Fruit fly (Drosophila melanogaster) whole organism, prepupa: ENCODE results near the gene Nubp1.

ENCODE experiments used
- Blimp-1 ChIP-seq: fragments of 200-800 bp; sonication (Bioruptor generic); optimal IDR thresholded peaks from 3 replicates; lab custom pipeline; 2017; ENCODE audit warnings: missing biosample characterization, missing genetic modification characterization, mild to moderate bottlenecking, moderate library complexity, missing genetic modification reagents
- CG11902 ChIP-seq: fragments of 200-800 bp; sonication (Bioruptor generic); optimal IDR thresholded peaks from 3 replicates; lab custom pipeline; 2016; ENCODE audit warnings: missing biosample characterization, missing genetic modification characterization
- CG3032 ChIP-seq: fragments of 200-800 bp; optimal IDR thresholded peaks from 2 replicates; lab custom pipeline; 2019; ENCODE audit warnings: missing biosample characterization, mild to moderate bottlenecking, missing genetic modification characterization, moderate library complexity
- CG31627 ChIP-seq: fragments of 200-800 bp; sonication (Bioruptor generic); optimal IDR thresholded peaks from 3 replicates; lab custom pipeline; 2016; ENCODE audit warnings: missing biosample characterization, missing genetic modification characterization
- CG3919 ChIP-seq: fragments of 200-800 bp; sonication (Bioruptor generic); optimal IDR thresholded peaks from 3 replicates; lab custom pipeline; 2016; ENCODE audit warnings: missing biosample characterization, missing genetic modification characterization
- CG4318 ChIP-seq: fragments of 200-800 bp; sonication (Bioruptor generic); optimal IDR thresholded peaks from 3 replicates; lab custom pipeline; 2017; ENCODE audit warnings: missing biosample characterization, mild to moderate bottlenecking, missing genetic modification characterization
- CG6163 ChIP-seq: fragments of 200-800 bp; sonication (Bioruptor generic); IDR thresholded peaks from 3 replicates; pipeline ENCODE4 v1.3.6; 2022; ENCODE audit warnings: missing biosample characterization, missing genetic modification characterization
- CG6792 ChIP-seq: fragments of 200-800 bp; sonication (Bioruptor generic); optimal IDR thresholded peaks from 3 replicates; lab custom pipeline; 2016; ENCODE audit warnings: missing biosample characterization, missing genetic modification characterization
- CG6808 ChIP-seq: fragments of 200-800 bp; sonication (Bioruptor generic); optimal IDR thresholded peaks from 3 replicates; lab custom pipeline; 2017; ENCODE audit warnings: missing biosample characterization, missing genetic modification characterization, mild to moderate bottlenecking, moderate library complexity, missing genetic modification reagents
- CG6854 ChIP-seq: fragments of 200-800 bp; sonication (Bioruptor generic); optimal IDR thresholded peaks from 2 replicates; lab custom pipeline; 2017; ENCODE audit warnings: missing biosample characterization, mild to moderate bottlenecking, missing genetic modification characterization
- CG8632 ChIP-seq: fragments of 200-800 bp; sonication (Bioruptor generic); optimal IDR thresholded peaks from 3 replicates; lab custom pipeline; 2016; ENCODE audit warnings: missing biosample characterization, missing genetic modification characterization
- CG9139 ChIP-seq: fragments of 200-800 bp; sonication (Bioruptor generic); optimal IDR thresholded peaks from 3 replicates; lab custom pipeline; 2017; ENCODE audit warnings: missing biosample characterization, mild to moderate bottlenecking, missing genetic modification characterization
- Eip75B ChIP-seq: fragments of 200-800 bp; sonication (Bioruptor generic); optimal IDR thresholded peaks from 3 replicates; lab custom pipeline; 2016; ENCODE audit warnings: missing biosample characterization, missing genetic modification characterization
- Eip78C ChIP-seq: fragments of 200-800 bp; sonication (Bioruptor generic); peaks from one replicate; lab custom pipeline; 2016; ENCODE audit warnings: missing biosample characterization, missing genetic modification characterization
- Eip93F ChIP-seq: fragments of 200-800 bp; sonication (Bioruptor generic); optimal IDR thresholded peaks from 2 replicates; lab custom pipeline; 2016; ENCODE audit warnings: missing biosample characterization, mild to moderate bottlenecking, missing genetic modification characterization
- Ets21C ChIP-seq: fragments of 200-800 bp; sonication (Bioruptor generic); optimal IDR thresholded peaks from 3 replicates; lab custom pipeline; 2016; ENCODE audit warnings: missing biosample characterization, missing genetic modification characterization
- Ets96B ChIP-seq: fragments of 200-800 bp; optimal IDR thresholded peaks from 2 replicates; lab custom pipeline; 2019; ENCODE audit warnings: missing biosample characterization, mild to moderate bottlenecking, missing genetic modification characterization, moderate library complexity
- Gug ChIP-seq: fragments of 200-800 bp; sonication (Bioruptor generic); IDR thresholded peaks from 2 replicates; pipeline ENCODE4 v1.3.6; 2022; ENCODE audit warnings: missing biosample characterization, missing genetic modification characterization
- Hr38 ChIP-seq: sonication (Bioruptor generic); optimal IDR thresholded peaks from 2 replicates; lab custom pipeline; 2016; ENCODE audit warnings: missing biosample characterization, missing genetic modification characterization
- Hr4 ChIP-seq: fragments of 200-800 bp; sonication (Bioruptor generic); optimal IDR thresholded peaks from 3 replicates; lab custom pipeline; 2016; ENCODE audit warnings: missing biosample characterization, missing genetic modification characterization
- Met ChIP-seq: fragments of 200-800 bp; sonication (Bioruptor generic); optimal IDR thresholded peaks from 3 replicates; lab custom pipeline; 2016; ENCODE audit warnings: missing biosample characterization, missing genetic modification characterization
- Smox ChIP-seq: fragments of 200-800 bp; sonication (Bioruptor generic); optimal IDR thresholded peaks from 3 replicates; lab custom pipeline; 2016; ENCODE audit warnings: missing biosample characterization, missing genetic modification characterization
- Sox14 ChIP-seq: fragments of 200-800 bp; sonication (Bioruptor generic); optimal IDR thresholded peaks from 3 replicates; lab custom pipeline; 2016; ENCODE audit warnings: missing biosample characterization, missing genetic modification characterization
- Sox15 ChIP-seq: fragments of 200-800 bp; sonication (Bioruptor generic); optimal IDR thresholded peaks from 3 replicates; lab custom pipeline; 2016; ENCODE audit warnings: missing biosample characterization, missing genetic modification characterization
- acj6 ChIP-seq: fragments of 200-800 bp; sonication (Bioruptor generic); optimal IDR thresholded peaks from 3 replicates; lab custom pipeline; 2016; ENCODE audit warnings: missing biosample characterization, missing genetic modification characterization
- cyc ChIP-seq: fragments of 200-800 bp; sonication (Bioruptor generic); optimal IDR thresholded peaks from 3 replicates; lab custom pipeline; 2016; ENCODE audit warnings: missing biosample characterization, missing genetic modification characterization
- dac ChIP-seq: fragments of 200-800 bp; sonication (Bioruptor generic); optimal IDR thresholded peaks from 2 replicates; lab custom pipeline; 2017; ENCODE audit warnings: missing biosample characterization, mild to moderate bottlenecking, missing genetic modification characterization
- dsx ChIP-seq: fragments of 200-800 bp; optimal IDR thresholded peaks from 3 replicates; lab custom pipeline; 2019; ENCODE audit warnings: missing biosample characterization, mild to moderate bottlenecking, missing genetic modification characterization, moderate library complexity; ENCODE audit not compliant: poor library complexity, severe bottlenecking
- esn ChIP-seq: fragments of 200-800 bp; sonication (Bioruptor generic); optimal IDR thresholded peaks from 2 replicates; lab custom pipeline; 2016; ENCODE audit warnings: missing biosample characterization, mild to moderate bottlenecking, missing genetic modification characterization, moderate library complexity
- fd85E ChIP-seq: fragments of 200-800 bp; sonication (Bioruptor generic); optimal IDR thresholded peaks from 3 replicates; lab custom pipeline; 2016; ENCODE audit warnings: missing biosample characterization, missing genetic modification characterization
- fkh ChIP-seq: fragments of 200-800 bp; sonication (Bioruptor generic); optimal IDR thresholded peaks from 3 replicates; lab custom pipeline; 2017; ENCODE audit warnings: missing biosample characterization, mild to moderate bottlenecking, missing genetic modification characterization, moderate library complexity
- lz ChIP-seq: fragments of 200-800 bp; sonication (Bioruptor generic); optimal IDR thresholded peaks from 3 replicates; lab custom pipeline; 2016; ENCODE audit warnings: missing biosample characterization, missing genetic modification characterization
- net ChIP-seq: fragments of 200-800 bp; sonication (Bioruptor generic); optimal IDR thresholded peaks from 3 replicates; lab custom pipeline; 2016; ENCODE audit warnings: missing biosample characterization, missing genetic modification characterization
- ss ChIP-seq, 2 experiments: fragments of 200-800 bp; sonication (Bioruptor generic); optimal IDR thresholded peaks; 2 replicates in 1 of 2; 3 replicates in 1 of 2; lab custom pipeline; 2017 to 2018; ENCODE audit warnings: mild to moderate bottlenecking in 2 of 2, missing biosample characterization in 2 of 2, missing genetic modification characterization in 2 of 2, moderate library complexity in 1 of 2
- svp ChIP-seq: fragments of 200-800 bp; sonication (Bioruptor generic); peaks from one replicate; lab custom pipeline; 2016; ENCODE audit warnings: missing biosample characterization, missing genetic modification characterization
- vri ChIP-seq: fragments of 200-800 bp; sonication (Bioruptor generic); optimal IDR thresholded peaks from 3 replicates; lab custom pipeline; 2016; ENCODE audit warnings: missing biosample characterization, mild to moderate bottlenecking, missing genetic modification characterization

Nubp1 gene

DNA sequence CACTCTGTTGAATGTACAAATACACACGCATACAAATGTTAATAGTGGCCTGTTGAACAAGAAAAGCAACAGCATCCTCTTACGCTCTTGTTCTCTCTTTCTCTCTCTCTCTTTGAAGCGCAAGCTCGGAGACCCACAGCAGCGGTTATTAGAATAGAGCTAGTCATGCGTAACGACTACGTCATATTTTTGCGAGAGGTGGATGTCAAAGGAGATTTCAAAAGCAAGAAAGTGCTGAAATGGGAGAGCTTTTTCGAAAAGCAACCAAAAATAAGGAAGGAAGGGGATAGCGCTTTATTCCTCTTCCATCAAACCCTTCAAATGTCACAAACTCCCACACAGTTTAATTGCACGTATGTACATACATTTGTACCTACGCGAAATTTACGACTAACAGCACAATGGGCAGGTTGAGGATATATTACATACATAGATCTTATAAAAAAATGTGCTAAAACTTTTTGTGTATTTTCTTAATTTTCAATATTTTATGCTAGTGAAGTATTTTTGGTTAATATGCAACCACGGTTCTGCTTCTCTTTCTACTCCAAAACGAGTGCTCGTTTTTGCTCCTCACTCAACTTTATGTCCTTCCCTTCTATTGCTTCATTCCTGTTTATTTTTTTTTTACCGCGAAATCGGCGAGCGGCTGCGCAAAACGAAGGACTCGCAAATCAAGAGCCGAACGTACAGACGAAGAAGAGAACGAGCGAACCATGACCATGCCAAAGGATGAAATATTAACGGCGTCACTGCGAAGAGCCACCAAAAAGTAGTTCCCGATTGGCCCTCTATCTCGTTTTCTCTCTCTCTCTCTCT, 42.3 kb upstream of the Nubp1 start (continued):
- TF ChIP-seq fd85E (GFP tag; lab: Kevin White, UChicago) (no peak), Smox (GFP tag; lab: Kevin White, UChicago) (peak; percentile 71), CG6808 (peak; percentile 2), CG6854 (GFP tag; lab: Kevin White, UChicago) (no peak), ss (GFP tag; optimal IDR thresholded peaks at IDR 0.05; lab: Kevin White, UChicago) (peak; percentile 39 to 42), CG3919 (GFP tag; lab: Kevin White, UChicago) (peak; percentile 63), CG6163 (GFP tag; lab: Robert Waterston, UW) (peak; percentile 25; the same call in 1 of the 3 replicates), Ets21C (peak; percentile 54), CG9139 (peak; percentile 59), esn (GFP tag; lab: Kevin White, UChicago) (peak; percentile 72), CG6792 (GFP tag; lab: Kevin White, UChicago) (peak; percentile 20), lz (GFP tag; lab: Kevin White, UChicago) (peak; percentile 61), Ets96B (tag; lab: Kevin White, UChicago) (peak; percentile 68), Hr38 (GFP tag; lab: Kevin White, UChicago) (no peak), Gug (GFP tag; lab: Robert Waterston, UW) (no peak), Eip75B (GFP tag; lab: Kevin White, UChicago) (peak; percentile 11), CG11902 (GFP tag; lab: Kevin White, UChicago) (no peak), Hr4 (GFP tag; lab: Kevin White, UChicago) (peak; percentile 39), Sox14 (GFP tag; lab: Kevin White, UChicago) (peak; percentile 73), cyc (GFP tag; lab: Kevin White, UChicago) (peak; percentile 49), Blimp-1 (GFP tag; lab: Kevin White, UChicago) (no peak), Sox15 (peak; percentile 2), dsx (GFP tag; lab: Kevin White, UChicago) (no peak), CG31627 (GFP tag; lab: Kevin White, UChicago) (peak; percentile 51), svp (GFP tag; lab: Kevin White, UChicago) (no peak), dac (GFP tag; lab: Kevin White, UChicago) (no peak), CG8632 (GFP tag; lab: Kevin White, UChicago) (peak; percentile 52), CG4318 (GFP tag; lab: Kevin White, UChicago) (peak; percentile 47), Eip78C (peak; percentile 93), Met (peak; percentile 44), vri (peak; percentile 58), net (GFP tag; lab: Kevin White, UChicago) (peak; percentile 52)

DNA sequence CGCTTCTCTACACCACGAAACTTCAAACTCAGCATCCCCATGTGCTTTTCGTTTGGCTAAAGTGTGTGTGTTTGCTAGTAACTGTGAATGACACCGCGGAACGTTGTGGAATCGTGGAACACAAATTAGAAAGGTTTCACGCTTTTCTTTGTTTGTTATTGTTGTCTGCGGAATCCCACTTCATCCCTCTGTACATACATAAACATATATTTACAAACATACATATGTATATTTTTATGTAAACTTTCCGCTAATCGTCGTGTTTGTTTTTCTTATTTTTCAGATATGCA, 41.8 kb upstream of the Nubp1 start:
- peak; percentile 14 for TF ChIP-seq Eip93F (GFP tag; lab: Kevin White, UChicago)
- TF ChIP-seq cyc (GFP tag; lab: Kevin White, UChicago) = no peak
- TF ChIP-seq fkh (GFP tag; lab: Kevin White, UChicago) = peak; percentile 22
- TF ChIP-seq CG6854 (GFP tag; lab: Kevin White, UChicago) = no peak
- TF ChIP-seq, all 60 proteins: peak for 2

- TF ChIP-seq dac (GFP tag; lab: Kevin White, UChicago) (no peak), Eip78C (peak; percentile 44), CG3032 (no peak), acj6 (GFP tag; lab: Kevin White, UChicago) (no peak), fkh (GFP tag; lab: Kevin White, UChicago) (peak; percentile 42), CG3919 (GFP tag; lab: Kevin White, UChicago) (no peak), lz (GFP tag; lab: Kevin White, UChicago) (no peak)
These were observed 29.3 kb upstream of the Nubp1 start for dm6 chr2L:16703008-16703510.
